Worm (Caenorhabditis elegans) whole organism, L3 larva: ENCODE results near the gene K02D10.4.

ENCODE experiments used
- aly-2 ChIP-seq: fragments of 150-350 bp; optimal IDR thresholded peaks from 2 replicates; lab custom pipeline; 2014; ENCODE audit warnings: missing biosample characterization, missing genetic modification characterization
- ama-1 ChIP-seq: fragments of 150-350 bp; optimal IDR thresholded peaks from 2 replicates; lab custom pipeline; 2018
- egl-5 ChIP-seq: fragments of 150-350 bp; optimal IDR thresholded peaks from 2 replicates; lab custom pipeline; 2017; ENCODE audit warnings: missing biosample characterization, missing genetic modification reagents, missing genetic modification characterization, inconsistent platforms
- elt-3 ChIP-seq, 3 experiments: fragments of 150-350 bp in 1 of 3; sonication (generic microtip) in 2 of 3; optimal IDR thresholded peaks; 2 replicates in 2 of 3; 4 replicates in 1 of 3; lab custom pipeline; 2014 to 2017; ENCODE audit warnings: missing biosample characterization in 3 of 3, missing genetic modification characterization in 3 of 3
- nhr-237 ChIP-seq: fragments of 150-350 bp; optimal IDR thresholded peaks from 2 replicates; lab custom pipeline; 2014; ENCODE audit warnings: missing biosample characterization, missing genetic modification characterization
- nhr-77 ChIP-seq: fragments of 150-350 bp; optimal IDR thresholded peaks from 2 replicates; lab custom pipeline; 2014; ENCODE audit warnings: missing biosample characterization, missing genetic modification characterization
- pha-4 ChIP-seq: fragments of 150-350 bp; optimal IDR thresholded peaks from 2 replicates; lab custom pipeline; 2014; ENCODE audit warnings: missing biosample characterization, missing genetic modification reagents, missing genetic modification characterization
- skn-1 ChIP-seq: fragments of 150-350 bp; optimal IDR thresholded peaks from 2 replicates; lab custom pipeline; 2014; ENCODE audit warnings: missing biosample characterization, missing genetic modification characterization
- tbx-2 ChIP-seq: sonication (generic microtip); optimal IDR thresholded peaks from 2 replicates; lab custom pipeline; 2016; ENCODE audit warnings: mild to moderate bottlenecking, missing genetic modification characterization, missing compliant biosample characterization
- ztf-11 ChIP-seq: fragments of 150-350 bp; optimal IDR thresholded peaks from 2 replicates; lab custom pipeline; 2014; ENCODE audit warnings: missing biosample characterization, missing genetic modification characterization

DNA sequence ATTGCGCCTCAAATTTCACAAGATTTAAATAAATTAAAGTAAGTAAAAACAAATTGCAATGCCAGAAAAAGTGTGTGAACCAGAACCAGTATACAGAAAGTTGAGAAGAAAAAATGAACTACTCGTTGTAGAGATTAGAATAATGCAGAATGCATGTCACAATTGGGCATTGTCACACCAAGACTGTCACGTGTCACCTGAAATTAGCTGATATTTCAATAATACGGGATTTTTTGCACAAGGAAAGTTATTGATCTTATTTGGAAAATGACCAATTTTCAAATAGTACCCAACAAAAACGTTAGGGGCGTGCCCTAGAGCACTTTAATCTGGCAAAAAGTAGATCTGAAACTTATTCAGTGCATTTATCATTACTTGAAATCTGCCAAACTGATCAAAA, 37.9 kb downstream of the K02D10.4 start:
- no peak for TF ChIP-seq egl-5
- no peak for TF ChIP-seq ama-1 (lab: Kevin White, UChicago)
- TF ChIP-seq nhr-77 (tag; lab: Kevin White, UChicago), result no peak
- no peak for TF ChIP-seq nhr-237 (tag; lab: Kevin White, UChicago)
- no peak for TF ChIP-seq skn-1 (tag; lab: Kevin White, UChicago)
- TF ChIP-seq tbx-2 (tag; lab: Kevin White, UChicago), result no peak
- no peak for TF ChIP-seq ztf-11 (tag; lab: Kevin White, UChicago)
- TF ChIP-seq elt-3 (tag; optimal IDR thresholded peaks at IDR 0.05; lab: Kevin White, UChicago), result no peak
- TF ChIP-seq aly-2, result no peak
- no peak for TF ChIP-seq pha-4
